Fruit fly (Drosophila melanogaster) whole organism, adult: ENCODE measurements around the gene fz2.

ENCODE experiments used
- CG14711 ChIP-seq: fragments of 200-800 bp; sonication (Bioruptor generic); optimal IDR thresholded peaks from 2 replicates; lab custom pipeline; 2018; ENCODE audit warnings: missing biosample characterization, mild to moderate bottlenecking, missing genetic modification characterization, moderate library complexity
- CG1620 ChIP-seq: fragments of 200-800 bp; sonication (Bioruptor generic); optimal IDR thresholded peaks from 2 replicates; lab custom pipeline; 2016; ENCODE audit warnings: missing biosample characterization, missing genetic modification characterization
- CG33017 ChIP-seq: fragments of 200-800 bp; sonication (Bioruptor generic); optimal IDR thresholded peaks from 2 replicates; lab custom pipeline; 2018; ENCODE audit warnings: missing biosample characterization, mild to moderate bottlenecking, missing genetic modification characterization, moderate library complexity
- CG5204 ChIP-seq: fragments of 200-800 bp; sonication (Bioruptor generic); optimal IDR thresholded peaks from 2 replicates; lab custom pipeline; 2016; ENCODE audit warnings: missing biosample characterization, missing genetic modification characterization
- CG7101 ChIP-seq: fragments of 200-800 bp; sonication (Bioruptor generic); optimal IDR thresholded peaks from 2 replicates; lab custom pipeline; 2018; ENCODE audit warnings: missing biosample characterization, mild to moderate bottlenecking, missing genetic modification characterization, moderate library complexity
- Clk ChIP-seq: fragments of 200-800 bp; sonication (Bioruptor generic); optimal IDR thresholded peaks from 2 replicates; lab custom pipeline; 2017; ENCODE audit warnings: missing biosample characterization, missing genetic modification characterization
- Hr96 ChIP-seq: fragments of 200-800 bp; sonication (Bioruptor generic); optimal IDR thresholded peaks from 2 replicates; lab custom pipeline; 2016; ENCODE audit warnings: missing biosample characterization, missing genetic modification characterization
- bab1 ChIP-seq: fragments of 200-800 bp; sonication (Bioruptor generic); optimal IDR thresholded peaks from 3 replicates; lab custom pipeline; 2019; ENCODE audit warnings: missing biosample characterization, mild to moderate bottlenecking, missing genetic modification characterization, moderate library complexity
- cnc ChIP-seq, 2 experiments: fragments of >200 bp; optimal IDR thresholded peaks; 2 replicates each; lab custom pipeline; 2017
- kay ChIP-seq: fragments of 200-800 bp; sonication (Bioruptor generic); peaks from one replicate; lab custom pipeline; 2016; ENCODE audit warnings: missing biosample characterization, missing genetic modification characterization, borderline replicate concordance
- ovo ChIP-seq: fragments of 200-800 bp; sonication (Bioruptor generic); optimal IDR thresholded peaks from 2 replicates; lab custom pipeline; 2016; ENCODE audit warnings: missing biosample characterization, missing genetic modification characterization
- pad ChIP-seq: fragments of 200-800 bp; sonication (Bioruptor generic); optimal IDR thresholded peaks from 3 replicates; lab custom pipeline; 2017; ENCODE audit warnings: missing biosample characterization, missing genetic modification characterization, mild to moderate bottlenecking, moderate library complexity, missing genetic modification reagents
- toe ChIP-seq: fragments of 200-800 bp; sonication (Bioruptor generic); optimal IDR thresholded peaks from 2 replicates; lab custom pipeline; 2016; ENCODE audit warnings: missing biosample characterization, missing genetic modification characterization

dm6 chr3L:19167668-19168354 is 67.4 kb downstream of the fz2 start:
- TF ChIP-seq CG5204 (GFP tag; lab: Kevin White, UChicago) = no peak
- no peak for TF ChIP-seq cnc (optimal IDR thresholded peaks at IDR 0.05; lab: Kevin White, UChicago)
- no peak for TF ChIP-seq Clk
- no peak for TF ChIP-seq kay (GFP tag; lab: Kevin White, UChicago)
- TF ChIP-seq CG33017 (tag; lab: Kevin White, UChicago) = no peak
- no peak for TF ChIP-seq CG1620 (GFP tag; lab: Kevin White, UChicago)
- TF ChIP-seq bab1 (GFP tag; lab: Kevin White, UChicago) = no peak
- no peak for TF ChIP-seq ovo (GFP tag; lab: Kevin White, UChicago)
- no peak for TF ChIP-seq pad (GFP tag; lab: Kevin White, UChicago)
- TF ChIP-seq CG14711 (tag; lab: Kevin White, UChicago) = no peak
- TF ChIP-seq toe = no peak
- no peak for TF ChIP-seq CG7101 (tag; lab: Kevin White, UChicago)
- TF ChIP-seq Hr96 (GFP tag; lab: Kevin White, UChicago) = no peak
